Worm (Caenorhabditis elegans) whole organism, young adult: ENCODE measurements around the gene acdh-10.

Experiments
- F22D6.2 ChIP-seq: sonication (generic microtip); optimal IDR thresholded peaks from 2 replicates; lab custom pipeline; 2016; ENCODE audit warnings: mild to moderate bottlenecking, missing genetic modification characterization, missing compliant biosample characterization
- K12H6.12 ChIP-seq: fragments of 200-800 bp; sonication (Bioruptor generic); optimal IDR thresholded peaks from 2 replicates; lab custom pipeline; 2018; ENCODE audit warnings: mild to moderate bottlenecking, missing genetic modification characterization, missing compliant biosample characterization
- ama-1 ChIP-seq, 3 experiments: fragments of 150-350 bp in 1 of 3; sonication (generic microtip) in 2 of 3; optimal IDR thresholded peaks; 2 replicates each; lab custom pipeline; 2014 to 2018; ENCODE audit warnings: missing biosample characterization in 2 of 3, missing genetic modification characterization in 2 of 3, missing genetic modification reagents in 2 of 3
- hlh-12 ChIP-seq: sonication (generic microtip); optimal IDR thresholded peaks from 2 replicates; lab custom pipeline; 2016; ENCODE audit warnings: missing genetic modification characterization, missing compliant biosample characterization
- nfya-1 ChIP-seq: sonication (generic microtip); optimal IDR thresholded peaks from 2 replicates; lab custom pipeline; 2017; ENCODE audit warnings: antibody characterized with exemption, missing compliant biosample characterization, missing genetic modification characterization, borderline replicate concordance; ENCODE audit not compliant: insufficient read depth
- nhr-80 ChIP-seq: sonication (generic microtip); optimal IDR thresholded peaks from 2 replicates; lab custom pipeline; 2016; ENCODE audit warnings: missing genetic modification characterization, missing compliant biosample characterization
- sea-2 ChIP-seq: fragments of 200-800 bp; sonication (Bioruptor generic); IDR thresholded peaks from 2 replicates; pipeline ENCODE4 v1.3.6; 2022; ENCODE audit warnings: missing genetic modification characterization, missing compliant biosample characterization
- snpc-1.3 ChIP-seq: sonication (generic microtip); optimal IDR thresholded peaks from 2 replicates; lab custom pipeline; 2017; ENCODE audit warnings: missing genetic modification characterization, mild to moderate bottlenecking, missing compliant biosample characterization, antibody characterized with exemption, moderate library complexity, missing genotype, missing genetic modification reagents; ENCODE audit not compliant: insufficient read depth
- snpc-3.4 ChIP-seq: sonication (generic microtip); optimal IDR thresholded peaks from 2 replicates; lab custom pipeline; 2017; ENCODE audit warnings: missing genetic modification characterization, mild to moderate bottlenecking, missing compliant biosample characterization, antibody characterized with exemption, moderate library complexity, missing genotype, missing genetic modification reagents
- snpc-4 ChIP-seq, 5 experiments: fragments of 150-350 bp in 1 of 5; sonication (generic microtip) in 4 of 5; optimal IDR thresholded peaks; 2 replicates each; lab custom pipeline; 2014 to 2018; ENCODE audit warnings: missing genetic modification characterization in 5 of 5, missing biosample characterization in 3 of 5, antibody characterized with exemption in 2 of 5, mild to moderate bottlenecking in 2 of 5, missing compliant biosample characterization in 2 of 5, missing genotype in 2 of 5, moderate library complexity in 2 of 5, missing genetic modification reagents in 1 of 5
- tlf-1 ChIP-seq: fragments of 200-800 bp; sonication (Bioruptor generic); optimal IDR thresholded peaks from 2 replicates; lab custom pipeline; 2018; ENCODE audit warnings: mild to moderate bottlenecking, missing genetic modification characterization, missing compliant biosample characterization
- unc-130 ChIP-seq: sonication (generic microtip); optimal IDR thresholded peaks from 2 replicates; lab custom pipeline; 2016; ENCODE audit warnings: missing genetic modification reagents, missing genetic modification characterization, missing compliant biosample characterization

- TF ChIP-seq nhr-80 (tag; lab: Kevin White, UChicago) (no peak), snpc-1.3 (tag; lab: Kevin White, UChicago) (no peak), F22D6.2 (tag; lab: Kevin White, UChicago) (no peak), ama-1 (optimal IDR thresholded peaks at IDR 0.05; lab: Kevin White, UChicago) (no peak), ama-1 (GFP tag; optimal IDR thresholded peaks at IDR 0.05; lab: Kevin White, UChicago) (no peak), nfya-1 (tag; lab: Kevin White, UChicago) (no peak), unc-130 (GFP tag; lab: Kevin White, UChicago) (no peak), snpc-3.4 (tag; lab: Kevin White, UChicago) (no peak), tlf-1 (GFP tag; lab: Kevin White, UChicago) (no peak), sea-2 (GFP tag; lab: Robert Waterston, UW) (no peak), hlh-12 (tag; lab: Kevin White, UChicago) (no peak), K12H6.12 (tag; lab: Kevin White, UChicago) (no peak), snpc-4 (GFP tag; optimal IDR thresholded peaks at IDR 0.05; lab: Kevin White, UChicago) (no peak), snpc-4 (tag; optimal IDR thresholded peaks at IDR 0.05; lab: Kevin White, UChicago) (no peak)
Observed at ce11 chrX:17170401-17170800, 44.3 kb downstream of the acdh-10 start.
